Fruit fly (Drosophila melanogaster) whole organism, embryonic: ENCODE results near the gene CG13071.
A peak's percentile ranks its signal among the peaks of the same experiment; 100 is the strongest.

Source experiments
- C15 ChIP-seq: fragments of 200-800 bp; sonication (Bioruptor generic); IDR thresholded peaks from 3 replicates; pipeline ENCODE4 v1.3.6; 2022; ENCODE audit warnings: missing biosample characterization, missing genetic modification characterization
- CG1024 ChIP-seq: fragments of 200-800 bp; sonication (Bioruptor generic); IDR thresholded peaks from 2 replicates; pipeline ENCODE4 v1.3.6; 2022; ENCODE audit warnings: missing biosample characterization, missing genetic modification characterization
- CG10959 ChIP-seq: fragments of 200-800 bp; sonication (Bioruptor generic); IDR thresholded peaks from 2 replicates; pipeline ENCODE4 v1.3.6; 2022; ENCODE audit warnings: missing biosample characterization, missing genetic modification characterization
- CG11398 ChIP-seq: fragments of 200-800 bp; sonication (Bioruptor generic); optimal IDR thresholded peaks from 2 replicates; lab custom pipeline; 2016; ENCODE audit warnings: missing biosample characterization, missing genetic modification characterization
- CG13624 ChIP-seq: fragments of 200-800 bp; sonication (Bioruptor generic); optimal IDR thresholded peaks from 2 replicates; lab custom pipeline; 2016; ENCODE audit warnings: missing biosample characterization, missing genetic modification characterization
- CG14667 ChIP-seq: fragments of 200-800 bp; sonication (Bioruptor generic); IDR thresholded peaks from 2 replicates; pipeline ENCODE4 v1.3.6; 2022; ENCODE audit warnings: missing biosample characterization, missing genetic modification characterization
- CG15601 ChIP-seq: fragments of 200-800 bp; sonication (Bioruptor generic); optimal IDR thresholded peaks from 3 replicates; lab custom pipeline; 2019; ENCODE audit warnings: missing biosample characterization, mild to moderate bottlenecking, missing genetic modification characterization, moderate library complexity
- CG16815 ChIP-seq: fragments of 200-800 bp; sonication (Bioruptor generic); optimal IDR thresholded peaks from 3 replicates; lab custom pipeline; 2017; ENCODE audit warnings: missing biosample characterization, mild to moderate bottlenecking, missing genetic modification characterization
- CG17829 ChIP-seq: fragments of 200-800 bp; optimal IDR thresholded peaks from 2 replicates; lab custom pipeline; 2019; ENCODE audit warnings: missing biosample characterization, mild to moderate bottlenecking, missing genetic modification characterization, moderate library complexity
- CG17912 ChIP-seq: fragments of 200-800 bp; sonication (Bioruptor generic); optimal IDR thresholded peaks from 2 replicates; lab custom pipeline; 2018; ENCODE audit warnings: missing biosample characterization, mild to moderate bottlenecking, missing genetic modification characterization
- CG2116 ChIP-seq: fragments of 200-800 bp; sonication (Bioruptor generic); optimal IDR thresholded peaks from 3 replicates; lab custom pipeline; 2018; ENCODE audit warnings: missing biosample characterization, mild to moderate bottlenecking, missing genetic modification characterization
- CG30403 ChIP-seq: fragments of 200-800 bp; sonication (Bioruptor generic); optimal IDR thresholded peaks from 3 replicates; lab custom pipeline; 2016; ENCODE audit warnings: missing biosample characterization, missing genetic modification characterization
- CG31365 ChIP-seq: fragments of 200-800 bp; sonication (Bioruptor generic); optimal IDR thresholded peaks from 2 replicates; lab custom pipeline; 2018; ENCODE audit warnings: missing biosample characterization, mild to moderate bottlenecking, missing genetic modification characterization
- CG32767 ChIP-seq: fragments of 200-800 bp; sonication (Bioruptor generic); IDR thresholded peaks from 2 replicates; pipeline ENCODE4 v1.3.6; 2022; ENCODE audit warnings: missing biosample characterization, missing genetic modification characterization
- CG33213 ChIP-seq: fragments of 200-800 bp; sonication (Bioruptor generic); optimal IDR thresholded peaks from 3 replicates; lab custom pipeline; 2016; ENCODE audit warnings: missing biosample characterization, missing genetic modification characterization
- CG3995 ChIP-seq: fragments of 200-800 bp; sonication (Bioruptor generic); optimal IDR thresholded peaks from 3 replicates; lab custom pipeline; 2016; ENCODE audit warnings: missing biosample characterization, missing genetic modification characterization
- CG6791 ChIP-seq: fragments of 200-800 bp; sonication (Bioruptor generic); IDR thresholded peaks from 3 replicates; pipeline ENCODE4 v1.3.6; 2022; ENCODE audit warnings: missing biosample characterization, missing genetic modification characterization; ENCODE audit not compliant: partially characterized antibody
- CG6854 ChIP-seq: fragments of 200-800 bp; sonication (Bioruptor generic); optimal IDR thresholded peaks from 3 replicates; lab custom pipeline; 2017; ENCODE audit warnings: missing biosample characterization, mild to moderate bottlenecking, missing genetic modification characterization
- CG8388 ChIP-seq: fragments of 200-800 bp; sonication (Bioruptor generic); optimal IDR thresholded peaks from 2 replicates; lab custom pipeline; 2019; ENCODE audit warnings: missing biosample characterization, mild to moderate bottlenecking, missing genetic modification characterization, moderate library complexity
- CoRest ChIP-seq: fragments of 200-800 bp; sonication (Bioruptor generic); optimal IDR thresholded peaks from 3 replicates; lab custom pipeline; 2018; ENCODE audit warnings: missing biosample characterization, mild to moderate bottlenecking, missing genetic modification characterization, moderate library complexity
- Drgx ChIP-seq: fragments of 200-800 bp; sonication (Bioruptor generic); IDR thresholded peaks from 2 replicates; pipeline ENCODE4 v1.3.6; 2022; ENCODE audit warnings: missing biosample characterization, missing genetic modification characterization
- Fer2 ChIP-seq: fragments of 200-800 bp; sonication (Bioruptor generic); optimal IDR thresholded peaks from 2 replicates; lab custom pipeline; 2018; ENCODE audit warnings: missing biosample characterization, mild to moderate bottlenecking, missing genetic modification characterization, moderate library complexity
- Hr51 ChIP-seq, 2 experiments: fragments of 200-800 bp; sonication (Bioruptor generic); optimal IDR thresholded peaks; 2 replicates in 1 of 2; 3 replicates in 1 of 2; lab custom pipeline; 2016 to 2018; ENCODE audit warnings: missing biosample characterization in 2 of 2, missing genetic modification characterization in 2 of 2, mild to moderate bottlenecking in 1 of 2, moderate library complexity in 1 of 2
- Lpt ChIP-seq: fragments of >200 bp; optimal IDR thresholded peaks from 2 replicates; lab custom pipeline; 2018; ENCODE audit warnings: missing biosample characterization, missing genetic modification characterization
- Mes4 ChIP-seq: fragments of 200-800 bp; sonication (Bioruptor generic); optimal IDR thresholded peaks from 2 replicates; lab custom pipeline; 2016; ENCODE audit warnings: missing biosample characterization, missing genetic modification characterization
- Myb ChIP-seq: fragments of 200-800 bp; sonication (Bioruptor generic); optimal IDR thresholded peaks from 2 replicates; lab custom pipeline; 2016; ENCODE audit warnings: missing biosample characterization, missing genetic modification characterization
- NfI ChIP-seq: fragments of 200-800 bp; sonication (Bioruptor generic); optimal IDR thresholded peaks from 3 replicates; lab custom pipeline; 2018; ENCODE audit warnings: missing biosample characterization, mild to moderate bottlenecking, missing genetic modification characterization, moderate library complexity
- Oli ChIP-seq: fragments of 200-800 bp; sonication (Bioruptor generic); optimal IDR thresholded peaks from 2 replicates; lab custom pipeline; 2018; ENCODE audit warnings: missing biosample characterization, mild to moderate bottlenecking, missing genetic modification characterization, moderate library complexity
- Optix ChIP-seq: fragments of 200-800 bp; sonication (Bioruptor generic); IDR thresholded peaks from 3 replicates; pipeline ENCODE4 v1.3.6; 2022; ENCODE audit warnings: missing biosample characterization, missing genetic modification characterization
- Ssrp ChIP-seq: fragments of 200-800 bp; sonication (Bioruptor generic); optimal IDR thresholded peaks from 2 replicates; lab custom pipeline; 2018; ENCODE audit warnings: missing biosample characterization, mild to moderate bottlenecking, missing genetic modification characterization, moderate library complexity
- Usf ChIP-seq: fragments of 200-800 bp; sonication (Bioruptor generic); optimal IDR thresholded peaks from 2 replicates; lab custom pipeline; 2017; ENCODE audit warnings: missing genotype, missing biosample characterization, missing genetic modification characterization
- Xbp1 ChIP-seq: fragments of 200-800 bp; sonication (Bioruptor generic); optimal IDR thresholded peaks from 3 replicates; lab custom pipeline; 2016; ENCODE audit warnings: missing biosample characterization, mild to moderate bottlenecking, missing genetic modification characterization
- YL-1 ChIP-seq: fragments of 200-800 bp; sonication (Bioruptor generic); optimal IDR thresholded peaks from 3 replicates; lab custom pipeline; 2017; ENCODE audit warnings: missing biosample characterization, mild to moderate bottlenecking, missing genetic modification characterization
- amos ChIP-seq: fragments of 200-800 bp; sonication (Bioruptor generic); IDR thresholded peaks from 2 replicates; pipeline ENCODE4 v1.3.6; 2022; ENCODE audit warnings: missing biosample characterization, missing genetic modification characterization; ENCODE audit not compliant: partially characterized antibody
- ap ChIP-seq: fragments of 200-800 bp; sonication (Bioruptor generic); IDR thresholded peaks from 2 replicates; pipeline ENCODE4 v1.3.6; 2022; ENCODE audit warnings: missing biosample characterization, missing genetic modification characterization
- bcd ChIP-seq: fragments of 200-800 bp; sonication (Bioruptor generic); optimal IDR thresholded peaks from 2 replicates; lab custom pipeline; 2017; ENCODE audit warnings: missing biosample characterization, mild to moderate bottlenecking, missing genetic modification characterization
- bowl ChIP-seq: fragments of 200-800 bp; sonication (Bioruptor generic); IDR thresholded peaks from 2 replicates; pipeline ENCODE4 v1.3.6; 2022; ENCODE audit warnings: missing biosample characterization, missing genetic modification characterization
- dmrt11E ChIP-seq: fragments of 200-800 bp; sonication (Bioruptor generic); optimal IDR thresholded peaks from 3 replicates; lab custom pipeline; 2018; ENCODE audit warnings: missing biosample characterization, mild to moderate bottlenecking, missing genetic modification characterization, moderate library complexity
- fd3F ChIP-seq: fragments of 200-800 bp; sonication (Bioruptor generic); optimal IDR thresholded peaks from 2 replicates; lab custom pipeline; 2018; ENCODE audit warnings: missing biosample characterization, mild to moderate bottlenecking, missing genetic modification characterization, moderate library complexity
- grn ChIP-seq: fragments of 200-800 bp; sonication (Bioruptor generic); optimal IDR thresholded peaks from 3 replicates; lab custom pipeline; 2017; ENCODE audit warnings: missing biosample characterization, missing genetic modification characterization
- hkb ChIP-seq, 2 experiments: fragments of 200-800 bp in 1 of 2; fragments of >200 bp in 1 of 2; sonication (Bioruptor generic) in 1 of 2; IDR thresholded peaks in 1 of 2; optimal IDR thresholded peaks in 1 of 2; 2 replicates each; pipeline versions ENCODE4 v1.3.6 to Lab custom; 2017 to 2022; ENCODE audit warnings: missing biosample characterization in 1 of 2, missing genetic modification characterization in 1 of 2
- inv ChIP-seq: fragments of 200-800 bp; sonication (Bioruptor generic); IDR thresholded peaks from 2 replicates; pipeline ENCODE4 v1.3.6; 2022; ENCODE audit warnings: missing biosample characterization, missing genetic modification characterization; ENCODE audit not compliant: partially characterized antibody
- kah ChIP-seq: fragments of 200-800 bp; sonication (Bioruptor generic); optimal IDR thresholded peaks from 2 replicates; lab custom pipeline; 2018; ENCODE audit warnings: missing biosample characterization, mild to moderate bottlenecking, missing genetic modification characterization
- knrl ChIP-seq: fragments of 200-800 bp; sonication (Bioruptor generic); IDR thresholded peaks from 3 replicates; pipeline ENCODE4 v1.3.6; 2022; ENCODE audit warnings: missing biosample characterization, missing genetic modification characterization; ENCODE audit not compliant: partially characterized antibody
- luna ChIP-seq: fragments of 200-800 bp; sonication (Bioruptor generic); optimal IDR thresholded peaks from 2 replicates; lab custom pipeline; 2016; ENCODE audit warnings: missing biosample characterization, missing genetic modification characterization
- nom ChIP-seq: fragments of 200-800 bp; sonication (Bioruptor generic); optimal IDR thresholded peaks from 2 replicates; lab custom pipeline; 2017; ENCODE audit warnings: missing biosample characterization, missing genetic modification characterization, mild to moderate bottlenecking, moderate library complexity, missing genetic modification reagents
- org-1 ChIP-seq: fragments of 200-800 bp; sonication (Bioruptor generic); optimal IDR thresholded peaks from 2 replicates; lab custom pipeline; 2017; ENCODE audit warnings: missing biosample characterization, missing genetic modification characterization
- sna ChIP-seq: fragments of 200-800 bp; sonication (Bioruptor generic); IDR thresholded peaks from 2 replicates; pipeline ENCODE4 v1.3.6; 2022; ENCODE audit warnings: missing biosample characterization, missing genetic modification characterization; ENCODE audit not compliant: partially characterized antibody
- sr ChIP-seq: fragments of 200-800 bp; sonication (Bioruptor generic); IDR thresholded peaks from 3 replicates; pipeline ENCODE4 v1.3.6; 2022; ENCODE audit warnings: missing biosample characterization, missing genetic modification characterization
- zen ChIP-seq: fragments of 200-800 bp; sonication (Bioruptor generic); optimal IDR thresholded peaks from 3 replicates; lab custom pipeline; 2018; ENCODE audit warnings: missing biosample characterization, mild to moderate bottlenecking, missing genetic modification characterization, moderate library complexity

CG13071 gene

dm6 chr3L:16231857-16232256 lies 30.7 kb upstream of the CG13071 start, which contains the start of the genes PDCD-5 and MED10 (continued):
- no peak for TF ChIP-seq CG1024 (GFP tag; lab: Robert Waterston, UW)
- TF ChIP-seq grn (GFP tag; lab: Kevin White, UChicago), result no peak
- no peak for TF ChIP-seq CG15601
- TF ChIP-seq C15 (GFP tag; lab: Robert Waterston, UW), result no peak
- peak; percentile 36 for TF ChIP-seq zen
- peak; percentile 96 for TF ChIP-seq YL-1 (GFP tag; lab: Kevin White, UChicago)
- TF ChIP-seq CG8388 (GFP tag; lab: Kevin White, UChicago), result no peak
- peak; percentile 32; the same call in 2 of the 3 replicates for TF ChIP-seq CG6791
- TF ChIP-seq CG14667 (GFP tag; lab: Robert Waterston, UW), result no peak
- TF ChIP-seq NfI, result peak; percentile 35
- no peak for TF ChIP-seq CG11398 (GFP tag; lab: Kevin White, UChicago)
- no peak for TF ChIP-seq CG16815 (GFP tag; lab: Kevin White, UChicago)
- TF ChIP-seq dmrt11E, result peak; percentile 24
- TF ChIP-seq CG30403 (GFP tag; lab: Kevin White, UChicago), result peak; percentile 4
- TF ChIP-seq ap (GFP tag; lab: Robert Waterston, UW), result no peak
- no peak for TF ChIP-seq Optix (GFP tag; lab: Robert Waterston, UW)
- TF ChIP-seq CG17829 (tag; lab: Kevin White, UChicago), result peak; percentile 28
- TF ChIP-seq bcd (GFP tag; lab: Kevin White, UChicago), result peak; percentile 59
- TF ChIP-seq amos (GFP tag; lab: Robert Waterston, UW), result peak; percentile 43
- TF ChIP-seq CG13624 (GFP tag; lab: Kevin White, UChicago), result peak; percentile 10
- no peak for TF ChIP-seq Lpt (GFP tag; lab: Kevin White, UChicago)
- TF ChIP-seq luna (GFP tag; lab: Kevin White, UChicago), result no peak
- TF ChIP-seq CG6854, result no peak
- TF ChIP-seq CG33213 (GFP tag; lab: Kevin White, UChicago), result peak; percentile 16
- peak; percentile 47 for TF ChIP-seq CoRest
- TF ChIP-seq sna (GFP tag; lab: Robert Waterston, UW), result 0 out of 2 replicates have a peak, but pooled peaks have one; percentile 29
- TF ChIP-seq Mes4 (GFP tag; lab: Kevin White, UChicago), result no peak
- TF ChIP-seq hkb (optimal IDR thresholded peaks at IDR 0.05; lab: Kevin White, UChicago), result no peak
- no peak for TF ChIP-seq hkb (GFP tag; IDR thresholded peaks at IDR 0.05; lab: Robert Waterston, UW)
- TF ChIP-seq Drgx, result no peak
- TF ChIP-seq bowl (GFP tag; lab: Robert Waterston, UW), result no peak
- TF ChIP-seq Myb (GFP tag; lab: Kevin White, UChicago), result peak; percentile 33
- no peak for TF ChIP-seq Xbp1 (GFP tag; lab: Kevin White, UChicago)
- peak; percentile 69 for TF ChIP-seq CG3995 (GFP tag; lab: Kevin White, UChicago)
- no peak for TF ChIP-seq kah (GFP tag; lab: Kevin White, UChicago)
- no peak for TF ChIP-seq Oli
- no peak for TF ChIP-seq inv (GFP tag; lab: Robert Waterston, UW)
- TF ChIP-seq CG17912 (GFP tag; lab: Kevin White, UChicago), result peak; percentile 55
- TF ChIP-seq sr (GFP tag; lab: Robert Waterston, UW), result no peak
- TF ChIP-seq fd3F (GFP tag; lab: Kevin White, UChicago), result no peak
- TF ChIP-seq CG10959 (GFP tag; lab: Robert Waterston, UW), result peak; percentile 33; the same call in 1 of the 2 replicates
- TF ChIP-seq nom (GFP tag; lab: Kevin White, UChicago), result peak; percentile 51
- no peak for TF ChIP-seq Hr51 (GFP tag; optimal IDR thresholded peaks at IDR 0.05; lab: Kevin White, UChicago)
- TF ChIP-seq CG32767, result no peak
- no peak for TF ChIP-seq CG31365 (tag; lab: Kevin White, UChicago)
- no peak for TF ChIP-seq Ssrp
- TF ChIP-seq CG2116, result peak; percentile 18
- peak; percentile 30; the same call in 1 of the 3 replicates for TF ChIP-seq knrl (GFP tag; lab: Robert Waterston, UW)
- TF ChIP-seq org-1 (GFP tag; lab: Kevin White, UChicago), result no peak
- no peak for TF ChIP-seq Fer2
- TF ChIP-seq Usf (GFP tag; lab: Kevin White, UChicago), result no peak
